Worm (Caenorhabditis elegans) whole organism, early embryonic: ENCODE results near the gene pzf-1.

Experiments used
- aly-1 ChIP-seq: sonication (generic microtip); optimal IDR thresholded peaks from 2 replicates; lab custom pipeline; 2016; ENCODE audit warnings: missing genetic modification characterization, missing compliant biosample characterization
- ama-1 ChIP-seq: fragments of 150-350 bp; optimal IDR thresholded peaks from 2 replicates; lab custom pipeline; 2014
- ceh-13 ChIP-seq: fragments of 200-800 bp; sonication (Bioruptor generic); optimal IDR thresholded peaks from 2 replicates; lab custom pipeline; 2018; ENCODE audit warnings: mild to moderate bottlenecking, missing genetic modification characterization, missing compliant biosample characterization
- hnd-1 ChIP-seq: sonication (generic microtip); optimal IDR thresholded peaks from 2 replicates; lab custom pipeline; 2016; ENCODE audit warnings: missing genetic modification characterization, missing compliant biosample characterization
- tbx-11 ChIP-seq: fragments of 200-800 bp; sonication (Bioruptor generic); IDR thresholded peaks from 2 replicates; pipeline ENCODE4 v1.3.6; 2022; ENCODE audit warnings: missing genetic modification characterization, missing compliant biosample characterization
- tbx-37 ChIP-seq: fragments of 200-800 bp; sonication (Bioruptor generic); conservative IDR thresholded peaks from 2 replicates; pipeline ENCODE4 v1.3.6; 2022; ENCODE audit warnings: missing genetic modification reagents, missing genetic modification characterization, missing compliant biosample characterization

ce11 chrV:15917458-15917857, 10.8 kb downstream of the pzf-1 start, which contains the start of gene F35E8.9:
- no peak for TF ChIP-seq ama-1 (lab: Kevin White, UChicago)
- TF ChIP-seq tbx-11 (GFP tag; lab: Robert Waterston, UW): no peak
- no peak for TF ChIP-seq tbx-37 (GFP tag; lab: Robert Waterston, UW)
- no peak for TF ChIP-seq hnd-1 (tag; lab: Kevin White, UChicago)
- no peak for TF ChIP-seq aly-1
- no peak for TF ChIP-seq ceh-13 (GFP tag; lab: Kevin White, UChicago)
